Fruit fly (Drosophila melanogaster) whole organism, wandering third instar larva: ENCODE results near the gene Pus1.

Source experiments
- Hr78 ChIP-seq: fragments of >200 bp; optimal IDR thresholded peaks from 2 replicates; lab custom pipeline; 2017; ENCODE audit warnings: missing biosample characterization, missing genetic modification characterization
- Mio ChIP-seq: sonication (Bioruptor generic); optimal IDR thresholded peaks from 2 replicates; lab custom pipeline; 2016; ENCODE audit warnings: missing biosample characterization, missing genetic modification characterization
- brk ChIP-seq: fragments of 200-800 bp; sonication (Bioruptor generic); optimal IDR thresholded peaks from 2 replicates; lab custom pipeline; 2016; ENCODE audit warnings: missing biosample characterization, mild to moderate bottlenecking, missing genetic modification characterization
- psq ChIP-seq: fragments of 200-800 bp; sonication (Bioruptor generic); optimal IDR thresholded peaks from 3 replicates; lab custom pipeline; 2017; ENCODE audit warnings: missing biosample characterization, mild to moderate bottlenecking, missing genetic modification characterization, moderate library complexity
- usp ChIP-seq: fragments of >200 bp; optimal IDR thresholded peaks from 2 replicates; lab custom pipeline; 2017; ENCODE audit warnings: missing biosample characterization, missing genetic modification characterization

DNA sequence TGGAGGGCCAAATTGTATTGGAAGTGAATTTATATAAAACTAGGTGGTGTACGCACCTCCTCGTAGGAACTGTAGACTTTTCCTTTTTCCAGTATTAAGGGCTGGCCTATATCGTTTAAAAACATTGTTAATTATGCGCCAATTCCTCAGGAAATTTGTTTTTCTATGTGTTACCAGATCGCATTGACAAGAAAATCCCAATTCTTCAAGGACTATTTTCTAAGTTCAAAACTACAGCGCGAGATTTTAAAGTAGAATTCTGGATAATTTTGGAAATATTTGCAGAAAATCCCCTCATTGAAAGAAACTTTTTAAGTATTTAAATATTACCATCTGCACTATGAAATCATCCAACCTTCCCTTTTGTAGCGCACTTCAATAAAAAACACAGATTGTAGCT is 11.1 kb downstream of the Pus1 start, which contains the start of gene CG34008:
- TF ChIP-seq brk (GFP tag; lab: Kevin White, UChicago) (no peak), psq (GFP tag; lab: Kevin White, UChicago) (no peak), Hr78 (GFP tag; lab: Kevin White, UChicago) (no peak), usp (no peak), Mio (no peak)
